Worm (Caenorhabditis elegans) whole organism, L4/young adult: ENCODE results near the gene Y39G8B.2.

ENCODE experiments used
- W03F9.2 ChIP-seq: fragments of 150-350 bp; optimal IDR thresholded peaks from 2 replicates; lab custom pipeline; 2014; ENCODE audit warnings: missing biosample characterization, missing genetic modification characterization
- dao-5 ChIP-seq: sonication (generic microtip); optimal IDR thresholded peaks from 2 replicates; lab custom pipeline; 2016; ENCODE audit warnings: missing genotype, missing genetic modification characterization, moderate library complexity, missing compliant biosample characterization
- him-1 ChIP-seq: sonication (generic microtip); optimal IDR thresholded peaks from 2 replicates; lab custom pipeline; 2016; ENCODE audit warnings: missing genotype, missing genetic modification reagents, missing genetic modification characterization, missing compliant biosample characterization

DNA sequence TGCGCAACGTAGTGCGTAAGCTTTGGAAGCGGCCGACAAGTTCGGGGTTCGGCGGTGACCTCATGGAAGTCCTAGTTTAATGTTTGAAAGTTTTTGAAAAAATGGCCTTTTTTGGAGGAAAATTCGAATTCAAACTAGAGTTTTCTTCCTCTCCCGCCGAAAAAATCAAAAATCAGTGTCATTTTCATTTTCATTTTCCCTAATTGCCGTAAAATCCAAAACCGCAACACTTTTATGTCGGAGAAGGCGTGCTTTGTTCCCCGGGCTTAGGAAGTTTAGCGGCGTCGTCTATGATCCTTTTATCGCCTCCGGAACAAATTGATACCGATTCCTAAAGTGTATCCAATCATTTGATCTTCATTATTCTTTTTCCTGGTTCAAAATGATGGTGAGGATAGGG, 51.1 kb downstream of the Y39G8B.2 start, which contains the start of gene mltn-5:
- TF ChIP-seq him-1 (no peak), dao-5 (tag; lab: Kevin White, UChicago) (no peak), W03F9.2 (no peak)
